Worm (Caenorhabditis elegans) whole organism, L2 larva: ENCODE data around the gene crn-6.

Source experiments
- ceh-82 ChIP-seq: fragments of 150-350 bp; optimal IDR thresholded peaks from 2 replicates; lab custom pipeline; 2014; ENCODE audit warnings: missing biosample characterization, missing genetic modification characterization
- fos-1 ChIP-seq: fragments of 150-350 bp; optimal IDR thresholded peaks from 2 replicates; lab custom pipeline; 2014; ENCODE audit warnings: missing biosample characterization, missing genetic modification characterization
- lin-11 ChIP-seq: fragments of 150-350 bp; sonication (generic microtip); optimal IDR thresholded peaks from 2 replicates; lab custom pipeline; 2014; ENCODE audit warnings: missing biosample characterization, missing genetic modification characterization, inconsistent platforms, mixed read lengths
- mab-5 ChIP-seq: fragments of 150-350 bp; optimal IDR thresholded peaks from 2 replicates; lab custom pipeline; 2014; ENCODE audit warnings: missing biosample characterization, missing genetic modification characterization
- mdl-1 ChIP-seq, 2 experiments: fragments of 150-350 bp in 1 of 2; sonication (generic microtip) in 1 of 2; optimal IDR thresholded peaks; 2 replicates each; lab custom pipeline; 2017; ENCODE audit warnings: missing biosample characterization in 2 of 2, missing genetic modification characterization in 2 of 2
- nhr-11 ChIP-seq: fragments of 150-350 bp; optimal IDR thresholded peaks from 2 replicates; lab custom pipeline; 2014; ENCODE audit warnings: missing biosample characterization, missing genetic modification characterization
- nhr-12 ChIP-seq: fragments of 150-350 bp; optimal IDR thresholded peaks from 2 replicates; lab custom pipeline; 2014; ENCODE audit warnings: missing biosample characterization, missing genetic modification characterization
- peb-1 ChIP-seq: fragments of 150-350 bp; optimal IDR thresholded peaks from 2 replicates; lab custom pipeline; 2014; ENCODE audit warnings: missing biosample characterization, missing genetic modification characterization
- skn-1 ChIP-seq: sonication (generic microtip); optimal IDR thresholded peaks from 2 replicates; lab custom pipeline; 2017; ENCODE audit warnings: missing biosample characterization, missing genetic modification characterization
- snpc-4 ChIP-seq: fragments of 150-350 bp; optimal IDR thresholded peaks from 2 replicates; lab custom pipeline; 2014; ENCODE audit warnings: missing biosample characterization, missing genetic modification characterization
- ztf-4 ChIP-seq: fragments of 150-350 bp; optimal IDR thresholded peaks from 2 replicates; lab custom pipeline; 2014; ENCODE audit warnings: missing biosample characterization, missing genetic modification characterization

ce11 chrIII:9327910-9328309 is 39.2 kb upstream of the crn-6 start:
- TF ChIP-seq skn-1 (tag; lab: Kevin White, UChicago) (no peak), fos-1 (tag; lab: Kevin White, UChicago) (no peak), snpc-4 (tag; lab: Kevin White, UChicago) (no peak), peb-1 (tag; lab: Kevin White, UChicago) (no peak), ztf-4 (no peak), mab-5 (tag; lab: Kevin White, UChicago) (no peak), lin-11 (tag; lab: Kevin White, UChicago) (no peak), nhr-11 (no peak), mdl-1 (tag; optimal IDR thresholded peaks at IDR 0.05; lab: Kevin White, UChicago) (no peak), ceh-82 (tag; lab: Kevin White, UChicago) (no peak), nhr-12 (tag; lab: Kevin White, UChicago) (no peak)
